Fruit fly (Drosophila melanogaster) whole organism, embryonic: Measurements from ENCODE around the gene CG5376.

Source experiments
- CG10274 ChIP-seq: fragments of 200-800 bp; sonication (Bioruptor generic); optimal IDR thresholded peaks from 3 replicates; lab custom pipeline; 2017; ENCODE audit warnings: missing biosample characterization, mild to moderate bottlenecking, missing genetic modification characterization
- CG10565 ChIP-seq: fragments of 200-800 bp; sonication (Bioruptor generic); optimal IDR thresholded peaks from 3 replicates; lab custom pipeline; 2016; ENCODE audit warnings: missing biosample characterization, mild to moderate bottlenecking, missing genetic modification characterization
- CG10979 ChIP-seq: fragments of 200-800 bp; sonication (Bioruptor generic); optimal IDR thresholded peaks from 2 replicates; lab custom pipeline; 2018; ENCODE audit warnings: missing biosample characterization, mild to moderate bottlenecking, missing genetic modification characterization, moderate library complexity
- CG11398 ChIP-seq: fragments of 200-800 bp; sonication (Bioruptor generic); optimal IDR thresholded peaks from 2 replicates; lab custom pipeline; 2016; ENCODE audit warnings: missing biosample characterization, missing genetic modification characterization
- CG11504 ChIP-seq: fragments of 200-800 bp; sonication (Bioruptor generic); optimal IDR thresholded peaks from 3 replicates; lab custom pipeline; 2019; ENCODE audit warnings: missing biosample characterization, mild to moderate bottlenecking, missing genetic modification characterization, moderate library complexity
- CG11696 ChIP-seq: fragments of 200-800 bp; sonication (Bioruptor generic); IDR thresholded peaks from 2 replicates; pipeline ENCODE4 v1.3.6; 2022; ENCODE audit warnings: missing biosample characterization, missing genetic modification characterization
- CG12071 ChIP-seq: fragments of 200-800 bp; sonication (Bioruptor generic); optimal IDR thresholded peaks from 3 replicates; lab custom pipeline; 2018; ENCODE audit warnings: missing biosample characterization, mild to moderate bottlenecking, missing genetic modification characterization
- CG12155 ChIP-seq: fragments of 200-800 bp; sonication (Bioruptor generic); optimal IDR thresholded peaks from 3 replicates; lab custom pipeline; 2016; ENCODE audit warnings: missing biosample characterization, missing genetic modification characterization
- CG13775 ChIP-seq: fragments of 200-800 bp; sonication (Bioruptor generic); optimal IDR thresholded peaks from 3 replicates; lab custom pipeline; 2017; ENCODE audit warnings: missing biosample characterization, mild to moderate bottlenecking, missing genetic modification characterization
- CG13894 ChIP-seq: fragments of 200-800 bp; sonication (Bioruptor generic); optimal IDR thresholded peaks from 3 replicates; lab custom pipeline; 2018; ENCODE audit warnings: missing biosample characterization, mild to moderate bottlenecking, missing genetic modification characterization, moderate library complexity
- CG1529 ChIP-seq: fragments of 200-800 bp; sonication (Bioruptor generic); optimal IDR thresholded peaks from 3 replicates; lab custom pipeline; 2018; ENCODE audit warnings: missing biosample characterization, missing genetic modification characterization
- CG16779 ChIP-seq: fragments of 200-800 bp; sonication (Bioruptor generic); IDR thresholded peaks from 2 replicates; pipeline ENCODE4 v1.3.6; 2022; ENCODE audit warnings: missing biosample characterization, missing genetic modification characterization
- CG16813 ChIP-seq: fragments of 200-800 bp; sonication (Bioruptor generic); IDR thresholded peaks from 3 replicates; pipeline ENCODE4 v1.3.6; 2022; ENCODE audit warnings: missing biosample characterization, missing genetic modification characterization; ENCODE audit not compliant: partially characterized antibody
- CG17568 ChIP-seq: fragments of 200-800 bp; sonication (Bioruptor generic); optimal IDR thresholded peaks from 2 replicates; lab custom pipeline; 2018; ENCODE audit warnings: missing biosample characterization, mild to moderate bottlenecking, missing genetic modification characterization, moderate library complexity
- CG1792 ChIP-seq: fragments of 200-800 bp; sonication (Bioruptor generic); optimal IDR thresholded peaks from 2 replicates; lab custom pipeline; 2016; ENCODE audit warnings: missing biosample characterization, missing genetic modification characterization
- CG18599 ChIP-seq: fragments of 200-800 bp; sonication (Bioruptor generic); optimal IDR thresholded peaks from 3 replicates; lab custom pipeline; 2017; ENCODE audit warnings: missing biosample characterization, missing genetic modification characterization, mild to moderate bottlenecking, moderate library complexity, missing genetic modification reagents
- CG2678 ChIP-seq: fragments of 200-800 bp; sonication (Bioruptor generic); optimal IDR thresholded peaks from 3 replicates; lab custom pipeline; 2019; ENCODE audit warnings: missing biosample characterization, mild to moderate bottlenecking, missing genetic modification characterization, moderate library complexity
- CG2712 ChIP-seq: fragments of 200-800 bp; optimal IDR thresholded peaks from 3 replicates; lab custom pipeline; 2019; ENCODE audit warnings: missing biosample characterization, mild to moderate bottlenecking, missing genetic modification characterization, moderate library complexity
- CG31365 ChIP-seq: fragments of 200-800 bp; sonication (Bioruptor generic); optimal IDR thresholded peaks from 2 replicates; lab custom pipeline; 2018; ENCODE audit warnings: missing biosample characterization, mild to moderate bottlenecking, missing genetic modification characterization
- CG5245 ChIP-seq: fragments of 200-800 bp; sonication (Bioruptor generic); optimal IDR thresholded peaks from 3 replicates; lab custom pipeline; 2016; ENCODE audit warnings: missing biosample characterization, missing genetic modification characterization
- CG6689 ChIP-seq: fragments of 200-800 bp; sonication (Bioruptor generic); IDR thresholded peaks from 2 replicates; pipeline ENCODE4 v1.3.6; 2022; ENCODE audit warnings: missing biosample characterization, missing genetic modification characterization
- CG9215 ChIP-seq: fragments of 200-800 bp; sonication (Bioruptor generic); IDR thresholded peaks from 2 replicates; pipeline ENCODE4 v1.3.6; 2022; ENCODE audit warnings: missing biosample characterization, missing genetic modification characterization
- CG9609 ChIP-seq: fragments of 200-800 bp; sonication (Bioruptor generic); optimal IDR thresholded peaks from 3 replicates; lab custom pipeline; 2016; ENCODE audit warnings: missing biosample characterization, missing genetic modification characterization
- CTCF ChIP-seq: fragments of 200-800 bp; sonication (Bioruptor generic); optimal IDR thresholded peaks from 2 replicates; lab custom pipeline; 2017; ENCODE audit warnings: missing biosample characterization, mild to moderate bottlenecking, missing genetic modification characterization, moderate library complexity
- D19A ChIP-seq: fragments of 200-800 bp; optimal IDR thresholded peaks from 3 replicates; lab custom pipeline; 2019; ENCODE audit warnings: missing biosample characterization, mild to moderate bottlenecking, missing genetic modification characterization, moderate library complexity
- Dfd ChIP-seq, 2 experiments: fragments of >200 bp; optimal IDR thresholded peaks; 2 replicates each; lab custom pipeline; 2017; ENCODE audit warnings: missing biosample characterization in 2 of 2, missing genetic modification characterization in 2 of 2
- Dip2 ChIP-seq: fragments of 200-800 bp; sonication (Bioruptor generic); IDR thresholded peaks from 2 replicates; pipeline ENCODE4 v1.3.6; 2022; ENCODE audit warnings: missing biosample characterization, missing genetic modification characterization
- Ets97D ChIP-seq: fragments of 200-800 bp; sonication (Bioruptor generic); optimal IDR thresholded peaks from 3 replicates; lab custom pipeline; 2016; ENCODE audit warnings: missing biosample characterization, missing genetic modification characterization
- HHEX ChIP-seq: fragments of 200-800 bp; sonication (Bioruptor generic); optimal IDR thresholded peaks from 3 replicates; lab custom pipeline; 2017; ENCODE audit warnings: missing biosample characterization, mild to moderate bottlenecking, missing genetic modification characterization, missing genetic modification reagents
- Hr78 ChIP-seq, 2 experiments: fragments of 200-800 bp in 1 of 2; fragments of >200 bp in 1 of 2; sonication (Bioruptor generic) in 1 of 2; optimal IDR thresholded peaks; 2 replicates each; lab custom pipeline; 2017 to 2019; ENCODE audit warnings: missing biosample characterization in 2 of 2, missing genetic modification characterization in 2 of 2, mild to moderate bottlenecking in 1 of 2, moderate library complexity in 1 of 2
- Mad ChIP-seq: fragments of 200-800 bp; sonication (Bioruptor generic); optimal IDR thresholded peaks from 2 replicates; lab custom pipeline; 2016; ENCODE audit warnings: missing biosample characterization, missing genetic modification characterization
- Side ChIP-seq: fragments of 200-800 bp; sonication (Bioruptor generic); optimal IDR thresholded peaks from 2 replicates; lab custom pipeline; 2016; ENCODE audit warnings: missing biosample characterization, missing genetic modification characterization
- Stat92E ChIP-seq, 3 experiments: fragments of >200 bp in 2 of 3; fragments of 200-800 bp in 1 of 3; sonication (Bioruptor generic) in 1 of 3; optimal IDR thresholded peaks; 2 replicates each; lab custom pipeline; 2017 to 2019; ENCODE audit warnings: missing biosample characterization in 3 of 3, missing genetic modification characterization in 3 of 3, mild to moderate bottlenecking in 1 of 3, moderate library complexity in 1 of 3
- YL-1 ChIP-seq: fragments of 200-800 bp; sonication (Bioruptor generic); optimal IDR thresholded peaks from 3 replicates; lab custom pipeline; 2017; ENCODE audit warnings: missing biosample characterization, mild to moderate bottlenecking, missing genetic modification characterization
- al ChIP-seq: fragments of 200-800 bp; sonication (Bioruptor generic); IDR thresholded peaks from 2 replicates; pipeline ENCODE4 v1.3.6; 2022; ENCODE audit warnings: missing biosample characterization, missing genetic modification characterization
- cad ChIP-seq: fragments of >200 bp; optimal IDR thresholded peaks from 2 replicates; lab custom pipeline; 2017; ENCODE audit warnings: missing biosample characterization, missing genetic modification characterization
- caup ChIP-seq: fragments of 200-800 bp; sonication (Bioruptor generic); optimal IDR thresholded peaks from 3 replicates; lab custom pipeline; 2017; ENCODE audit warnings: missing biosample characterization, mild to moderate bottlenecking, missing genetic modification characterization, moderate library complexity; ENCODE audit not compliant: severe bottlenecking
- chinmo ChIP-seq: fragments of 200-800 bp; sonication (Bioruptor generic); IDR thresholded peaks from 4 replicates; pipeline ENCODE4 v1.3.6; 2022; ENCODE audit warnings: missing biosample characterization, missing genetic modification characterization; ENCODE audit not compliant: partially characterized antibody
- chn ChIP-seq: fragments of 200-800 bp; sonication (Bioruptor generic); optimal IDR thresholded peaks from 2 replicates; lab custom pipeline; 2016; ENCODE audit warnings: missing biosample characterization, missing genetic modification characterization
- dmrt11E ChIP-seq: fragments of 200-800 bp; sonication (Bioruptor generic); optimal IDR thresholded peaks from 3 replicates; lab custom pipeline; 2018; ENCODE audit warnings: missing biosample characterization, mild to moderate bottlenecking, missing genetic modification characterization, moderate library complexity
- grn ChIP-seq: fragments of 200-800 bp; sonication (Bioruptor generic); optimal IDR thresholded peaks from 3 replicates; lab custom pipeline; 2017; ENCODE audit warnings: missing biosample characterization, missing genetic modification characterization
- kah ChIP-seq: fragments of 200-800 bp; sonication (Bioruptor generic); optimal IDR thresholded peaks from 2 replicates; lab custom pipeline; 2018; ENCODE audit warnings: missing biosample characterization, mild to moderate bottlenecking, missing genetic modification characterization
- klu ChIP-seq: fragments of 200-800 bp; sonication (Bioruptor generic); IDR thresholded peaks from 2 replicates; pipeline ENCODE4 v1.3.6; 2022; ENCODE audit warnings: missing biosample characterization, missing genetic modification characterization
- mirr ChIP-seq: fragments of 200-800 bp; sonication (Bioruptor generic); optimal IDR thresholded peaks from 3 replicates; lab custom pipeline; 2018; ENCODE audit warnings: missing biosample characterization, mild to moderate bottlenecking, missing genetic modification characterization
- org-1 ChIP-seq: fragments of 200-800 bp; sonication (Bioruptor generic); optimal IDR thresholded peaks from 2 replicates; lab custom pipeline; 2017; ENCODE audit warnings: missing biosample characterization, missing genetic modification characterization
- pfk ChIP-seq: fragments of 200-800 bp; sonication (Bioruptor generic); optimal IDR thresholded peaks from 2 replicates; lab custom pipeline; 2018; ENCODE audit warnings: missing biosample characterization, mild to moderate bottlenecking, missing genetic modification characterization, moderate library complexity
- prd ChIP-seq, 3 experiments: fragments of >200 bp in 2 of 3; fragments of 200-800 bp in 1 of 3; sonication (Bioruptor generic) in 1 of 3; optimal IDR thresholded peaks in 2 of 3; IDR thresholded peaks in 1 of 3; 2 replicates in 2 of 3; 3 replicates in 1 of 3; pipeline versions ENCODE4 v1.3.6 to Lab custom; 2017 to 2022; ENCODE audit warnings: missing biosample characterization in 1 of 3, missing genetic modification characterization in 1 of 3
- ro ChIP-seq: fragments of 200-800 bp; sonication (Bioruptor generic); IDR thresholded peaks from 2 replicates; pipeline ENCODE4 v1.3.6; 2022; ENCODE audit warnings: missing biosample characterization, missing genetic modification characterization
- slou ChIP-seq: fragments of 200-800 bp; sonication (Bioruptor generic); optimal IDR thresholded peaks from 3 replicates; lab custom pipeline; 2016; ENCODE audit warnings: missing biosample characterization, missing genetic modification characterization
- trem ChIP-seq: fragments of 200-800 bp; optimal IDR thresholded peaks from 3 replicates; lab custom pipeline; 2019; ENCODE audit warnings: missing biosample characterization, mild to moderate bottlenecking, missing genetic modification characterization, moderate library complexity
- zfh1 ChIP-seq: fragments of 200-800 bp; sonication (Bioruptor generic); IDR thresholded peaks from 3 replicates; pipeline ENCODE4 v1.3.6; 2022; ENCODE audit warnings: missing biosample characterization, missing genetic modification characterization

The CG5376 gene

DNA sequence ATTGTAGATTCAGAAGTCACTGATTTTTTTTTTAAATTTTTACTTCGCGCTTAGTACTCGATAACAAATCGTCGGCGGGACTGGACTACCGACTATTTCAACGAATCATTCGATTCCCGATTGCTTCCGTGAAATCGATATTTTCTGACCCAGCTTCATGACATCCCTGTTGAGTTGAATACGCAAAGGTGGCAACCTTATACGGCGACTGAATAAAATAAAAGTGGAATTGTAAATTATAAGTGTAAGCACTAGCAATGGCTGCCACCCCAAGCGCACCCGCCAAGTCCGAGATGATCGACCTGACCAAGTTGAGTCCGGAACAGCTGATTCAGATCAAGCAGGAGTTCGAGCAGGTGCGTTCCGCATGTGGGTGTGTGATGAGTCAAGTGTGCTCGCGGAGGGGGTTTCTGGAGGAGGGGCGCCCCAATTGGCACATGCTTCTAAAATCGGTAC, 1.7 kb downstream of the CG5376 start, which contains the start of gene Pfdn5 (continued):
- TF ChIP-seq grn (GFP tag; lab: Kevin White, UChicago): no peak
- no peak for TF ChIP-seq CG10274 (GFP tag; lab: Kevin White, UChicago)
- no peak for TF ChIP-seq CG2712 (tag; lab: Kevin White, UChicago)
- no peak for TF ChIP-seq slou (GFP tag; lab: Kevin White, UChicago)
- TF ChIP-seq Dfd (GFP tag; optimal IDR thresholded peaks at IDR 0.05; lab: Kevin White, UChicago): no peak
- TF ChIP-seq zfh1 (GFP tag; lab: Robert Waterston, UW): no peak
- TF ChIP-seq dmrt11E (tag; lab: Kevin White, UChicago): no peak
- TF ChIP-seq caup (GFP tag; lab: Kevin White, UChicago): no peak
- TF ChIP-seq CG2678 (tag; lab: Kevin White, UChicago): no peak
- no peak for TF ChIP-seq CG17568 (GFP tag; lab: Kevin White, UChicago)
- no peak for TF ChIP-seq klu (GFP tag; lab: Robert Waterston, UW)
- no peak for TF ChIP-seq org-1 (GFP tag; lab: Kevin White, UChicago)
- TF ChIP-seq CTCF (GFP tag; lab: Kevin White, UChicago): no peak
- TF ChIP-seq Hr78 (GFP tag; optimal IDR thresholded peaks at IDR 0.05; lab: Kevin White, UChicago): no peak
- TF ChIP-seq CG31365 (tag; lab: Kevin White, UChicago): no peak
- no peak for TF ChIP-seq al (GFP tag; lab: Robert Waterston, UW)
- TF ChIP-seq Stat92E (GFP tag; optimal IDR thresholded peaks at IDR 0.05; lab: Kevin White, UChicago): no peak
- TF ChIP-seq ro: no peak
- TF ChIP-seq CG6689 (GFP tag; lab: Robert Waterston, UW): no peak
- no peak for TF ChIP-seq CG18599
- TF ChIP-seq CG11696 (GFP tag; lab: Robert Waterston, UW): no peak
- TF ChIP-seq chinmo (GFP tag; lab: Robert Waterston, UW): 0 out of 4 replicates have a peak, but pooled peaks have one; percentile 56
- no peak for TF ChIP-seq CG10565 (GFP tag; lab: Kevin White, UChicago)
- no peak for TF ChIP-seq kah (GFP tag; lab: Kevin White, UChicago)
- no peak for TF ChIP-seq chn (GFP tag; lab: Kevin White, UChicago)
- TF ChIP-seq Ets97D (GFP tag; lab: Kevin White, UChicago): peak; percentile 78
- TF ChIP-seq CG10979 (tag; lab: Kevin White, UChicago): no peak
- peak; percentile 85 for TF ChIP-seq CG16813 (GFP tag; lab: Robert Waterston, UW)
- TF ChIP-seq prd (optimal IDR thresholded peaks at IDR 0.05; lab: Kevin White, UChicago): no peak
- TF ChIP-seq prd (GFP tag; IDR thresholded peaks at IDR 0.05; lab: Robert Waterston, UW): no peak
- TF ChIP-seq trem (tag; lab: Kevin White, UChicago): peak; percentile 78
- TF ChIP-seq Side (GFP tag; lab: Kevin White, UChicago): no peak
- no peak for TF ChIP-seq pfk
- no peak for TF ChIP-seq CG5245 (GFP tag; lab: Kevin White, UChicago)
- no peak for TF ChIP-seq CG13894 (tag; lab: Kevin White, UChicago)
- TF ChIP-seq CG11504: no peak
- no peak for TF ChIP-seq CG11398 (GFP tag; lab: Kevin White, UChicago)
- no peak for TF ChIP-seq D19A (tag; lab: Kevin White, UChicago)
- TF ChIP-seq CG16779: no peak
- TF ChIP-seq cad: no peak
- TF ChIP-seq CG1529: no peak
- TF ChIP-seq CG9215 (GFP tag; lab: Robert Waterston, UW): no peak
- peak; percentile 8 for TF ChIP-seq CG12155 (GFP tag; lab: Kevin White, UChicago)
- TF ChIP-seq Mad (GFP tag; lab: Kevin White, UChicago): no peak
- TF ChIP-seq CG9609: no peak
- TF ChIP-seq CG12071: no peak
- TF ChIP-seq mirr: no peak
- TF ChIP-seq CG1792 (GFP tag; lab: Kevin White, UChicago): no peak
- no peak for TF ChIP-seq CG13775 (GFP tag; lab: Kevin White, UChicago)
- no peak for TF ChIP-seq HHEX (GFP tag; lab: Kevin White, UChicago)
- peak; percentile 84 for TF ChIP-seq YL-1 (GFP tag; lab: Kevin White, UChicago)
- TF ChIP-seq Dip2: no peak
